Fruit fly (Drosophila melanogaster) whole organism, pupa: ENCODE measurements around the gene GstD7.
A peak's percentile ranks its signal among the peaks of the same experiment; 100 is the strongest.

Source experiments
- CG10348 ChIP-seq: fragments of 200-800 bp; sonication (Bioruptor generic); IDR thresholded peaks from 2 replicates; pipeline ENCODE4 v1.3.6; 2022; ENCODE audit warnings: missing biosample characterization, missing genetic modification characterization
- CG12605 ChIP-seq: fragments of 200-800 bp; sonication (Bioruptor generic); IDR thresholded peaks from 2 replicates; pipeline ENCODE4 v1.3.6; 2022; ENCODE audit warnings: missing biosample characterization, missing genetic modification characterization
- CG13204 ChIP-seq: fragments of 200-800 bp; sonication (Bioruptor generic); optimal IDR thresholded peaks from 2 replicates; lab custom pipeline; 2018; ENCODE audit warnings: missing biosample characterization, mild to moderate bottlenecking, missing genetic modification characterization, moderate library complexity
- CG14655 ChIP-seq: fragments of 200-800 bp; sonication (Bioruptor generic); optimal IDR thresholded peaks from 3 replicates; lab custom pipeline; 2017; ENCODE audit warnings: mild to moderate bottlenecking, missing biosample characterization, missing genetic modification reagents, missing genetic modification characterization
- CG15710 ChIP-seq: fragments of 200-800 bp; sonication (Bioruptor generic); optimal IDR thresholded peaks from 2 replicates; lab custom pipeline; 2018; ENCODE audit warnings: missing biosample characterization, mild to moderate bottlenecking, missing genetic modification characterization, moderate library complexity
- CG17806 ChIP-seq: fragments of 200-800 bp; sonication (Bioruptor generic); optimal IDR thresholded peaks from 2 replicates; lab custom pipeline; 2018; ENCODE audit warnings: missing biosample characterization, mild to moderate bottlenecking, missing genetic modification characterization, moderate library complexity
- CG32121 ChIP-seq: fragments of 200-800 bp; sonication (Bioruptor generic); IDR thresholded peaks from 2 replicates; pipeline ENCODE4 v1.3.6; 2022; ENCODE audit warnings: missing biosample characterization, missing genetic modification characterization
- CG34367 ChIP-seq: fragments of 200-800 bp; sonication (Bioruptor generic); optimal IDR thresholded peaks from 2 replicates; lab custom pipeline; 2018; ENCODE audit warnings: missing biosample characterization, mild to moderate bottlenecking, missing genetic modification characterization
- CG4496 ChIP-seq: fragments of 200-800 bp; sonication (Bioruptor generic); IDR thresholded peaks from 3 replicates; pipeline ENCODE4 v1.3.6; 2022; ENCODE audit warnings: missing biosample characterization, missing genetic modification characterization
- CG8159 ChIP-seq: fragments of 200-800 bp; sonication (Bioruptor generic); optimal IDR thresholded peaks from 3 replicates; lab custom pipeline; 2018; ENCODE audit warnings: missing biosample characterization, mild to moderate bottlenecking, missing genetic modification characterization, moderate library complexity
- CG8301 ChIP-seq: fragments of 200-800 bp; sonication (Bioruptor generic); optimal IDR thresholded peaks from 2 replicates; lab custom pipeline; 2018; ENCODE audit warnings: missing biosample characterization, mild to moderate bottlenecking, missing genetic modification characterization
- CG9948 ChIP-seq: fragments of 200-800 bp; sonication (Bioruptor generic); optimal IDR thresholded peaks from 2 replicates; lab custom pipeline; 2018; ENCODE audit warnings: missing biosample characterization, mild to moderate bottlenecking, missing genetic modification characterization, moderate library complexity
- D1 ChIP-seq: fragments of 200-800 bp; sonication (Bioruptor generic); optimal IDR thresholded peaks from 2 replicates; lab custom pipeline; 2018; ENCODE audit warnings: missing biosample characterization, mild to moderate bottlenecking, missing genetic modification characterization, moderate library complexity
- EcR ChIP-seq: fragments of 200-800 bp; sonication (Bioruptor generic); optimal IDR thresholded peaks from 3 replicates; lab custom pipeline; 2019; ENCODE audit warnings: missing biosample characterization, missing genetic modification characterization, mild to moderate bottlenecking, moderate library complexity, missing genetic modification reagents
- Ets98B ChIP-seq: fragments of 200-800 bp; sonication (Bioruptor generic); IDR thresholded peaks from 2 replicates; pipeline ENCODE4 v1.3.6; 2022; ENCODE audit warnings: missing biosample characterization, missing genetic modification characterization
- Pif1A ChIP-seq: fragments of 200-800 bp; sonication (Bioruptor generic); optimal IDR thresholded peaks from 3 replicates; lab custom pipeline; 2016; ENCODE audit warnings: missing biosample characterization, missing genetic modification characterization
- Pif1B ChIP-seq: fragments of 200-800 bp; sonication (Bioruptor generic); optimal IDR thresholded peaks from 3 replicates; lab custom pipeline; 2016; ENCODE audit warnings: missing biosample characterization, missing genetic modification characterization
- Snoo ChIP-seq: fragments of 200-800 bp; sonication (Bioruptor generic); optimal IDR thresholded peaks from 3 replicates; lab custom pipeline; 2017; ENCODE audit warnings: missing biosample characterization, mild to moderate bottlenecking, missing genetic modification characterization, inconsistent platforms
- fd96Ca ChIP-seq: fragments of 200-800 bp; sonication (Bioruptor generic); IDR thresholded peaks from 3 replicates; pipeline ENCODE4 v1.3.6; 2022; ENCODE audit warnings: missing biosample characterization, missing genetic modification characterization
- gl ChIP-seq: fragments of 200-800 bp; sonication (Bioruptor generic); optimal IDR thresholded peaks from 2 replicates; lab custom pipeline; 2018; ENCODE audit warnings: missing biosample characterization, mild to moderate bottlenecking, missing genetic modification characterization
- rn ChIP-seq: fragments of 200-800 bp; sonication (Bioruptor generic); IDR thresholded peaks from 2 replicates; pipeline ENCODE4 v1.3.6; 2022; ENCODE audit warnings: missing biosample characterization, missing genetic modification characterization

The GstD7 gene

dm6 chr3R:12402935-12403334 is 24.6 kb downstream of the GstD7 start:
- TF ChIP-seq Snoo (tag; lab: Kevin White, UChicago), result peak; percentile 98
- TF ChIP-seq CG12605, result peak; percentile 96
- peak; percentile 97 for TF ChIP-seq CG15710 (tag; lab: Kevin White, UChicago)
- TF ChIP-seq CG17806 (tag; lab: Kevin White, UChicago), result peak; percentile 97
- peak; percentile 98 for TF ChIP-seq CG34367
- TF ChIP-seq rn (GFP tag; lab: Robert Waterston, UW), result peak; percentile 84
- peak; percentile 84 for TF ChIP-seq fd96Ca (GFP tag; lab: Robert Waterston, UW)
- TF ChIP-seq Pif1B (GFP tag; lab: Kevin White, UChicago), result peak; percentile 97
- no peak for TF ChIP-seq CG13204 (GFP tag; lab: Kevin White, UChicago)
- TF ChIP-seq CG32121 (GFP tag; lab: Robert Waterston, UW), result peak; percentile 93
- TF ChIP-seq EcR (GFP tag; lab: Kevin White, UChicago), result peak; percentile 22
- TF ChIP-seq gl, result peak; percentile 93
- TF ChIP-seq CG9948 (tag; lab: Kevin White, UChicago), result peak; percentile 98
- TF ChIP-seq Ets98B (GFP tag; lab: Robert Waterston, UW), result peak; percentile 96
- TF ChIP-seq CG8301 (tag; lab: Kevin White, UChicago), result peak; percentile 100
- TF ChIP-seq Pif1A (GFP tag; lab: Kevin White, UChicago), result peak; percentile 95
- TF ChIP-seq CG14655, result peak; percentile 95
- peak; percentile 100 for TF ChIP-seq CG8159 (tag; lab: Kevin White, UChicago)
- peak; percentile 99 for TF ChIP-seq D1 (tag; lab: Kevin White, UChicago)
- TF ChIP-seq CG4496 (GFP tag; lab: Robert Waterston, UW), result no peak
- no peak for TF ChIP-seq CG10348 (GFP tag; lab: Robert Waterston, UW)
- TF ChIP-seq, all 21 proteins: peak for 18

dm6 chr3R:12405134-12405533 is 26.8 kb downstream of the GstD7 start:
- TF ChIP-seq fd96Ca (GFP tag; lab: Robert Waterston, UW) (no peak), CG10348 (GFP tag; lab: Robert Waterston, UW) (no peak), EcR (GFP tag; lab: Kevin White, UChicago) (no peak), Snoo (tag; lab: Kevin White, UChicago) (no peak)

- TF ChIP-seq EcR (GFP tag; lab: Kevin White, UChicago), result no peak
- no peak for TF ChIP-seq Pif1B (GFP tag; lab: Kevin White, UChicago)
- no peak for TF ChIP-seq fd96Ca (GFP tag; lab: Robert Waterston, UW)
- TF ChIP-seq CG14655, result no peak
- no peak for TF ChIP-seq Snoo (tag; lab: Kevin White, UChicago)
- TF ChIP-seq gl, result no peak
- no peak for TF ChIP-seq CG13204 (GFP tag; lab: Kevin White, UChicago)
- TF ChIP-seq CG8159 (tag; lab: Kevin White, UChicago), result no peak
- no peak for TF ChIP-seq Pif1A (GFP tag; lab: Kevin White, UChicago)
- TF ChIP-seq CG9948 (tag; lab: Kevin White, UChicago), result no peak
- TF ChIP-seq CG8301 (tag; lab: Kevin White, UChicago), result no peak
These were observed 27.6 kb downstream of the GstD7 start, which contains the start of gene Cyp9f2 for dm6 chr3R:12405928-12406234. TSS of gene Cyp9f2 (minus strand) at chr3R:12406028.

dm6 chr3R:12406235-12407196 is 28.2 kb downstream of the GstD7 start, which contains the start of gene CG5167:
TSS of gene CG5167 (plus strand) at chr3R:12406532.
- TF ChIP-seq CG4496 (GFP tag; lab: Robert Waterston, UW), result no peak
- TF ChIP-seq CG15710 (tag; lab: Kevin White, UChicago), result no peak
- peak; percentile 54 for TF ChIP-seq CG13204 (GFP tag; lab: Kevin White, UChicago)
- no peak for TF ChIP-seq rn (GFP tag; lab: Robert Waterston, UW)
- peak; percentile 62 for TF ChIP-seq CG8301 (tag; lab: Kevin White, UChicago)
- TF ChIP-seq fd96Ca (GFP tag; lab: Robert Waterston, UW), result peak; percentile 64; the same call in 2 of the 3 replicates
- TF ChIP-seq CG34367, result peak; percentile 40
- TF ChIP-seq CG17806 (tag; lab: Kevin White, UChicago), result peak; percentile 11
- peak; percentile 88 for TF ChIP-seq gl
- peak; percentile 13 for TF ChIP-seq Snoo (tag; lab: Kevin White, UChicago)
- peak; percentile 51 for TF ChIP-seq Ets98B (GFP tag; lab: Robert Waterston, UW)
- TF ChIP-seq Pif1B (GFP tag; lab: Kevin White, UChicago), result no peak
- TF ChIP-seq CG8159 (tag; lab: Kevin White, UChicago), result peak; percentile 15
- TF ChIP-seq CG12605, result peak; percentile 85
- TF ChIP-seq, all 21 proteins: peak for 10

DNA sequence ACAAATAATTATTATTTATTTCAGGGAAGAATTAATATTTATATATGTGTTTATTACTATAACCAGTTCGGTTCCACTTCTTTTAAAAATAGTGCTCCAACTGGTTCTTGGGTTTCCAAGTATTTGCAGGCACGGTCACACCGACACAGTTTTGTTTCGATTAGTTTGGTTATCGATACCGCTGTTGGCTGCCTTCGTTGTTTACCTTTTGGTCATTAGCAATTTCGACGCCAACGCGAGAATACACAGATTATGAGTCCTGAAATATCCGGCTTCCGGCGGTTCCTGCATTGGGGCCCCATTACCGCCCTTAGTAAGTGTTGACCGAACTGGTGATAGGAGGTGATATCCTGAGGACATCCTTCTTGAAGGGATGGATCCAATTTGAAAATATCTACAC is 29.9 kb downstream of the GstD7 start, which contains the start of gene CG5196:
CG5196 (plus strand) TSS at position 157 of the 400 bp plus-strand sequence.
- TF ChIP-seq Snoo (tag; lab: Kevin White, UChicago) (no peak), EcR (GFP tag; lab: Kevin White, UChicago) (peak; percentile 14)
- TF ChIP-seq, all 21 proteins: peak for 1

- no peak for TF ChIP-seq CG8159 (tag; lab: Kevin White, UChicago)
- TF ChIP-seq Pif1B (GFP tag; lab: Kevin White, UChicago), result no peak
- no peak for TF ChIP-seq CG17806 (tag; lab: Kevin White, UChicago)
- no peak for TF ChIP-seq Ets98B (GFP tag; lab: Robert Waterston, UW)
- no peak for TF ChIP-seq gl
- no peak for TF ChIP-seq CG8301 (tag; lab: Kevin White, UChicago)
- TF ChIP-seq CG9948 (tag; lab: Kevin White, UChicago), result no peak
These were observed 33.1 kb downstream of the GstD7 start for dm6 chr3R:12411449-12411848.
